Fruit fly (Drosophila melanogaster) whole organism, embryonic: ENCODE results near the gene RpL5.
A peak's percentile ranks its signal among the peaks of the same experiment; 100 is the strongest.
"Not testable (repeated sequence)": the region's sequence is repeated elsewhere in the genome, so short reads cannot be mapped to it uniquely, and the experiment has no call there.

Source experiments
- CG10209 ChIP-seq: fragments of 200-800 bp; sonication (Bioruptor generic); optimal IDR thresholded peaks from 3 replicates; lab custom pipeline; 2017; ENCODE audit warnings: missing biosample characterization, mild to moderate bottlenecking, missing genetic modification characterization, missing genetic modification reagents
- CG10431 ChIP-seq: fragments of 200-800 bp; sonication (Bioruptor generic); optimal IDR thresholded peaks from 3 replicates; lab custom pipeline; 2018; ENCODE audit warnings: missing biosample characterization, mild to moderate bottlenecking, missing genetic modification characterization
- CG10959 ChIP-seq: fragments of 200-800 bp; sonication (Bioruptor generic); IDR thresholded peaks from 2 replicates; pipeline ENCODE4 v1.3.6; 2022; ENCODE audit warnings: missing biosample characterization, missing genetic modification characterization
- CG11093 ChIP-seq: fragments of 200-800 bp; sonication (Bioruptor generic); IDR thresholded peaks from 3 replicates; pipeline ENCODE4 v1.3.6; 2022; ENCODE audit warnings: missing biosample characterization, missing genetic modification characterization
- CG11696 ChIP-seq: fragments of 200-800 bp; sonication (Bioruptor generic); IDR thresholded peaks from 2 replicates; pipeline ENCODE4 v1.3.6; 2022; ENCODE audit warnings: missing biosample characterization, missing genetic modification characterization
- CG12071 ChIP-seq: fragments of 200-800 bp; sonication (Bioruptor generic); optimal IDR thresholded peaks from 3 replicates; lab custom pipeline; 2018; ENCODE audit warnings: missing biosample characterization, mild to moderate bottlenecking, missing genetic modification characterization
- CG2678 ChIP-seq: fragments of 200-800 bp; sonication (Bioruptor generic); optimal IDR thresholded peaks from 3 replicates; lab custom pipeline; 2019; ENCODE audit warnings: missing biosample characterization, mild to moderate bottlenecking, missing genetic modification characterization, moderate library complexity
- CG42726 ChIP-seq: fragments of 200-800 bp; sonication (Bioruptor generic); IDR thresholded peaks from 2 replicates; pipeline ENCODE4 v1.3.6; 2022; ENCODE audit warnings: missing biosample characterization, missing genetic modification characterization; ENCODE audit not compliant: partially characterized antibody
- CG4617 ChIP-seq: fragments of 200-800 bp; sonication (Bioruptor generic); optimal IDR thresholded peaks from 3 replicates; lab custom pipeline; 2016; ENCODE audit warnings: missing biosample characterization, missing genetic modification characterization, borderline replicate concordance
- CG7357 ChIP-seq: fragments of 200-800 bp; sonication (Bioruptor generic); IDR thresholded peaks from 3 replicates; pipeline ENCODE4 v1.3.6; 2022; ENCODE audit warnings: missing biosample characterization, missing genetic modification characterization
- CG7963 ChIP-seq: fragments of 200-800 bp; sonication (Bioruptor generic); IDR thresholded peaks from 3 replicates; pipeline ENCODE4 v1.3.6; 2022; ENCODE audit warnings: missing biosample characterization, missing genetic modification characterization; ENCODE audit not compliant: partially characterized antibody
- D19A ChIP-seq: fragments of 200-800 bp; optimal IDR thresholded peaks from 3 replicates; lab custom pipeline; 2019; ENCODE audit warnings: missing biosample characterization, mild to moderate bottlenecking, missing genetic modification characterization, moderate library complexity
- Doc2 ChIP-seq: fragments of 200-800 bp; sonication (Bioruptor generic); IDR thresholded peaks from 2 replicates; pipeline ENCODE4 v1.3.6; 2022; ENCODE audit warnings: missing biosample characterization, missing genetic modification characterization
- Dref ChIP-seq: fragments of 200-800 bp; sonication (Bioruptor generic); IDR thresholded peaks from 2 replicates; pipeline ENCODE4 v1.3.6; 2022; ENCODE audit warnings: missing biosample characterization, missing genetic modification characterization
- Ets65A ChIP-seq: fragments of 200-800 bp; sonication (Bioruptor generic); peaks from one replicate; lab custom pipeline; 2016; ENCODE audit warnings: missing biosample characterization, missing genetic modification characterization
- Hey ChIP-seq: fragments of 200-800 bp; sonication (Bioruptor generic); optimal IDR thresholded peaks from 3 replicates; lab custom pipeline; 2018; ENCODE audit warnings: missing biosample characterization, mild to moderate bottlenecking, missing genetic modification characterization
- Lim3 ChIP-seq: fragments of 200-800 bp; sonication (Bioruptor generic); IDR thresholded peaks from 2 replicates; pipeline ENCODE4 v1.3.6; 2022; ENCODE audit warnings: missing biosample characterization, missing genetic modification characterization
- Max ChIP-seq: fragments of 200-800 bp; sonication (Bioruptor generic); optimal IDR thresholded peaks from 2 replicates; lab custom pipeline; 2016; ENCODE audit warnings: missing biosample characterization, mild to moderate bottlenecking, missing genetic modification characterization
- Mrtf ChIP-seq: fragments of 200-800 bp; sonication (Bioruptor generic); IDR thresholded peaks from 3 replicates; pipeline ENCODE4 v1.3.6; 2022; ENCODE audit warnings: missing biosample characterization, missing genetic modification characterization
- NFAT ChIP-seq: fragments of 200-800 bp; sonication (Bioruptor generic); IDR thresholded peaks from 2 replicates; pipeline ENCODE4 v1.3.6; 2022; ENCODE audit warnings: missing biosample characterization, missing genetic modification characterization
- Trl ChIP-seq, 3 experiments: fragments of >200 bp in 2 of 3; fragments of 200-800 bp in 1 of 3; sonication (Bioruptor generic) in 1 of 3; optimal IDR thresholded peaks; 2 replicates in 1 of 3; 3 replicates in 2 of 3; lab custom pipeline; 2016 to 2017; ENCODE audit warnings: missing biosample characterization in 1 of 3, missing genetic modification characterization in 1 of 3
- dati ChIP-seq: fragments of 200-800 bp; sonication (Bioruptor generic); IDR thresholded peaks from 2 replicates; pipeline ENCODE4 v1.3.6; 2022; ENCODE audit warnings: missing biosample characterization, missing genetic modification characterization
- esg ChIP-seq: fragments of 200-800 bp; sonication (Bioruptor generic); conservative IDR thresholded peaks from 2 replicates; pipeline ENCODE4 v1.3.6; 2022; ENCODE audit warnings: missing biosample characterization, missing genetic modification characterization
- h ChIP-seq: fragments of >200 bp; optimal IDR thresholded peaks from 2 replicates; lab custom pipeline; 2017
- jumu ChIP-seq: fragments of 200-800 bp; sonication (Bioruptor generic); optimal IDR thresholded peaks from 3 replicates; lab custom pipeline; 2016; ENCODE audit warnings: missing biosample characterization, missing genetic modification characterization
- lov ChIP-seq, 2 experiments: fragments of 200-800 bp in 1 of 2; fragments of >200 bp in 1 of 2; sonication (Bioruptor generic) in 1 of 2; IDR thresholded peaks in 1 of 2; optimal IDR thresholded peaks in 1 of 2; 2 replicates in 1 of 2; 3 replicates in 1 of 2; pipeline versions ENCODE4 v1.3.6 to Lab custom; 2017 to 2022; ENCODE audit warnings: missing biosample characterization in 1 of 2, missing genetic modification characterization in 1 of 2
- pum ChIP-seq: fragments of 200-800 bp; sonication (Bioruptor generic); optimal IDR thresholded peaks from 2 replicates; lab custom pipeline; 2016; ENCODE audit warnings: missing biosample characterization, missing genetic modification characterization
- row ChIP-seq: fragments of 200-800 bp; sonication (Bioruptor generic); IDR thresholded peaks from 3 replicates; pipeline ENCODE4 v1.3.6; 2022; ENCODE audit warnings: missing biosample characterization, missing genetic modification characterization
- sr ChIP-seq: fragments of 200-800 bp; sonication (Bioruptor generic); IDR thresholded peaks from 3 replicates; pipeline ENCODE4 v1.3.6; 2022; ENCODE audit warnings: missing biosample characterization, missing genetic modification characterization
- tll ChIP-seq, 2 experiments: fragments of 200-800 bp in 1 of 2; fragments of >200 bp in 1 of 2; sonication (Bioruptor generic) in 1 of 2; optimal IDR thresholded peaks; 2 replicates each; lab custom pipeline; 2017 to 2019; ENCODE audit warnings: missing biosample characterization in 2 of 2, missing genetic modification characterization in 2 of 2, mild to moderate bottlenecking in 1 of 2, moderate library complexity in 1 of 2
- wdn ChIP-seq: fragments of 200-800 bp; sonication (Bioruptor generic); IDR thresholded peaks from 2 replicates; pipeline ENCODE4 v1.3.6; 2022; ENCODE audit warnings: missing biosample characterization, missing genetic modification characterization
- z ChIP-seq: fragments of 200-800 bp; sonication (Bioruptor generic); IDR thresholded peaks from 3 replicates; pipeline ENCODE4 v1.3.6; 2022; ENCODE audit warnings: missing biosample characterization, missing genetic modification characterization

The RpL5 gene

DNA sequence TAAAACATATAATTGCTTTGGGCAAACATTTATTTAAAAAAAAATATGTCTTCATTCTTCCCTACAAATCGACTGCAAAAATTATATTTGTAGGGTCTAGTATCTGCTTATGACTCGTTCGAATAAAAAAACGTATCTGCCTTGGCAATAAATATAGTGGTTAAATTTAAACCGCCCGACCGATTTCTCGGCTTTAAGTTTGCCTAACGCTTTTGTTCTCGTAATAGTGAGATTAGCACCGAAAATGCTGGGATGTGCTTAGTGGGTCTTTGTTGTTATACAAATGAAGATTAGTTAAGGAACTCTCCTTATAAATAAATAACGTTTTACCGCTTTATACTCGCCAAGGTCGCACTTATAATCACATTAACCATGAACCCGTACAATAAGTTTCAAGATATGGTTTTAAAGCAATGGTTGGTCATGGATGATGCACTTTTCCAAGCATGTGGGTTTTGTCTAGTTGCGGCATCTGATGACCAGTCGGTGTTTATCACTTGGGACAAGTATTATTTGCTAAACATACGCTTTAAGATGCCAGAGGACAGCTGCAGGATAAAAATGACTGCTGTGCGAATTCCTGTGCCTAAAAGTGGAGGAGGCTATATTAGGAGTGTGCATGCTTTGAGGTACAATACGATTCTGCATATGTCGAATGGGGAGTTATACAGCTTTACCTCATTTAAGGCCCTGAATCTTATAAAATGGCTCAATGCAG lies 1.4 kb upstream of the RpL5 start (continued):
- TF ChIP-seq D19A (no peak), CG10431 (GFP tag; lab: Kevin White, UChicago) (no peak), row (GFP tag; lab: Robert Waterston, UW) (peak; percentile 70), CG10209 (GFP tag; lab: Kevin White, UChicago) (no peak), CG7357 (peak; percentile 97), Max (GFP tag; lab: Kevin White, UChicago) (no peak), esg (no peak), CG11093 (GFP tag; lab: Robert Waterston, UW) (no peak), CG4617 (peak; percentile 76), CG2678 (tag; lab: Kevin White, UChicago) (no peak)

dm6 chr2L:22537368-22537767 lies 684 bp upstream of the RpL5 start, which contains the start of gene CG17490:
Gene CG17490, plus strand, starts transcription at chr2L:22537668.
- no peak for TF ChIP-seq jumu (GFP tag; lab: Kevin White, UChicago)
- TF ChIP-seq Ets65A (GFP tag; lab: Kevin White, UChicago): no peak
- no peak for TF ChIP-seq wdn (GFP tag; lab: Robert Waterston, UW)
- TF ChIP-seq tll (GFP tag; optimal IDR thresholded peaks at IDR 0.05; lab: Kevin White, UChicago): no peak
- TF ChIP-seq CG7963: no peak
- TF ChIP-seq h: no peak
- TF ChIP-seq CG12071 (GFP tag; lab: Kevin White, UChicago): no peak
- TF ChIP-seq Lim3 (GFP tag; lab: Robert Waterston, UW): no peak
- TF ChIP-seq Trl (optimal IDR thresholded peaks at IDR 0.05; lab: Kevin White, UChicago): no peak
- TF ChIP-seq Trl (GFP tag; optimal IDR thresholded peaks at IDR 0.05; lab: Kevin White, UChicago): no peak
- no peak for TF ChIP-seq pum (GFP tag; lab: Kevin White, UChicago)
- TF ChIP-seq Doc2: no peak
- no peak for TF ChIP-seq sr
- TF ChIP-seq Hey (tag; lab: Kevin White, UChicago): no peak

DNA sequence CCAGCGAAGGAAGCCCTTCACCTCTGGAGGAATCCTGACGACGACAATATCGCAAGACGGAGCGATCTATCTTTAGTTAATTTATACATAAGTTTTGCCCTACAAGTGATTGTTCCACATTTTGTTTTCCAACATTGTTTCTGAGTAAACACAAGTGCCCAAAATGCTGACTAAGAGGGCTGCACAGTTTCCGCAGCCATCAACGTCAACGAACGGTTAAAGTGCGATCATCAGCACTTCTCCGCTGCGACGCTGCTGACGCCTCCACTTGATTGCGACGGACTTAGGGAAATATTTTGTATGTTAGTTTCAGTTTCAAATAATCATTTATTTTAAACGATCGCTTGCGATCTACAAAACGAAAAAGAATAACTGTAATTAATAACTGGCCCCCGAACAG lies 49.8 kb downstream of the RpL5 start:
- TF ChIP-seq CG42726 (GFP tag; lab: Robert Waterston, UW) (peak; percentile 50; the same call in 1 of the 2 replicates), NFAT (GFP tag; lab: Robert Waterston, UW) (peak; percentile 72), CG10959 (GFP tag; lab: Robert Waterston, UW) (peak; percentile 32; the same call in 1 of the 2 replicates), z (0 out of 3 replicates have a peak, but pooled peaks have one; percentile 15), Dref (GFP tag; lab: Robert Waterston, UW) (peak; percentile 47), Mrtf (GFP tag; lab: Robert Waterston, UW) (peak; percentile 49; the same call in 1 of the 3 replicates), CG11696 (peak; percentile 26; the same call in 1 of the 2 replicates), dati (GFP tag; lab: Robert Waterston, UW) (0 out of 2 replicates have a peak, but pooled peaks have one; percentile 42), lov (GFP tag; IDR thresholded peaks at IDR 0.05; lab: Robert Waterston, UW) (0 out of 3 replicates have a peak, but pooled peaks have one; percentile 25)
- not testable (repeated sequence) for TF ChIP-seq lov (optimal IDR thresholded peaks at IDR 0.05; lab: Kevin White, UChicago)
